Worm (Caenorhabditis elegans): ENCODE results near the gene gly-9.

gly-9 gene

ce11 chrIII:11333032-11333732 lies 42.8 kb upstream of the gly-9 start, which contains the start of gene T28D6.5:
Gene T28D6.5 (plus strand): TSS chrIII:11333682.
- TF ChIP-seq B0019.2 (GFP tag; conservative IDR thresholded peaks at IDR 0.05) (no peak), lir-1 (GFP tag; conservative IDR thresholded peaks at IDR 0.05) (no peak), bed-1 (GFP tag; IDR thresholded peaks at IDR 0.05) (no peak), ztf-18 (tag; optimal IDR thresholded peaks at IDR 0.05) (no peak), hlh-26 (GFP tag; conservative IDR thresholded peaks at IDR 0.05) (no peak), ztf-28 (GFP tag; IDR thresholded peaks at IDR 0.05) (no peak), ceh-27 (GFP tag; optimal IDR thresholded peaks at IDR 0.05) (no peak), egl-44 (GFP tag; IDR thresholded peaks at IDR 0.05) (no peak), madf-10 (tag; optimal IDR thresholded peaks at IDR 0.05) (no peak), nhr-179 (tag; optimal IDR thresholded peaks at IDR 0.05) (no peak), T26A5.8 (tag; optimal IDR thresholded peaks at IDR 0.05) (no peak), Y53F4B.3 (GFP tag; IDR thresholded peaks at IDR 0.05) (no peak), F23B12.7 (tag; optimal IDR thresholded peaks at IDR 0.05; ENCODE audit: insufficient read depth) (no peak), B0336.3 (GFP tag; IDR thresholded peaks at IDR 0.05) (no peak), lin-40 (tag; optimal IDR thresholded peaks at IDR 0.05) (no peak), Y53G8AR.9 (GFP tag; conservative IDR thresholded peaks at IDR 0.05) (no peak), him-1 (tag; optimal IDR thresholded peaks at IDR 0.05) (no peak), hmg-20 (GFP tag; IDR thresholded peaks at IDR 0.05) (no peak), F52B5.7 (tag; optimal IDR thresholded peaks at IDR 0.05) (no peak), F57C9.4 (tag; optimal IDR thresholded peaks at IDR 0.05) (no peak)

ce11 chrIII:11332306-11332705 lies 41.9 kb upstream of the gly-9 start:
- no peak for TF ChIP-seq dpff-1 (tag; optimal IDR thresholded peaks at IDR 0.05)
- no peak for TF ChIP-seq F39B2.1 (GFP tag; IDR thresholded peaks at IDR 0.05)
- no peak for TF ChIP-seq pha-4 (tag; optimal IDR thresholded peaks at IDR 0.05)
- TF ChIP-seq nfya-1 (tag; optimal IDR thresholded peaks at IDR 0.05; ENCODE audit: borderline replicate concordance, insufficient read depth): no peak
- TF ChIP-seq egl-44 (GFP tag; IDR thresholded peaks at IDR 0.05): no peak
- no peak for TF ChIP-seq ZK185.1 (tag; optimal IDR thresholded peaks at IDR 0.05; ENCODE audit: poor library complexity, severe bottlenecking)
- TF ChIP-seq madf-6 (GFP tag; IDR thresholded peaks at IDR 0.05): no peak
- TF ChIP-seq bed-2 (GFP tag; IDR thresholded peaks at IDR 0.05): no peak
- no peak for TF ChIP-seq mes-4 (tag; optimal IDR thresholded peaks at IDR 0.05)
- TF ChIP-seq ztf-28 (GFP tag; IDR thresholded peaks at IDR 0.05): no peak
- TF ChIP-seq madf-8 (GFP tag; conservative IDR thresholded peaks at IDR 0.05): no peak

- TF ChIP-seq ama-1 (optimal IDR thresholded peaks at IDR 0.05): no peak
- no peak for TF ChIP-seq ama-1 (GFP tag; optimal IDR thresholded peaks at IDR 0.05)
- peak; percentile 40; the same call in 1 of the 2 replicates for TF ChIP-seq egrh-3 (GFP tag; IDR thresholded peaks at IDR 0.05)
Measured at ce11 chrIII:11324093-11324492, 33.7 kb upstream of the gly-9 start.

ce11 chrIII:11318131-11318530 lies 27.8 kb upstream of the gly-9 start, which contains the start of gene teg-1:
Gene teg-1 (minus strand): TSS chrIII:11318231.
- TF ChIP-seq ceh-91 (GFP tag; IDR thresholded peaks at IDR 0.05) (no peak), xnd-1 (tag; optimal IDR thresholded peaks at IDR 0.05) (no peak), efl-1 (GFP tag; optimal IDR thresholded peaks at IDR 0.05) (no peak), F33H1.4 (GFP tag; IDR thresholded peaks at IDR 0.05) (no peak), F22D6.2 (tag; optimal IDR thresholded peaks at IDR 0.05) (no peak), sptf-2 (GFP tag; optimal IDR thresholded peaks at IDR 0.05) (no peak), T26A5.8 (tag; optimal IDR thresholded peaks at IDR 0.05) (no peak), cebp-2 (GFP tag; IDR thresholded peaks at IDR 0.05) (no peak), nfya-2 (GFP tag; IDR thresholded peaks at IDR 0.05) (no peak), snpc-4 (GFP tag; optimal IDR thresholded peaks at IDR 0.05) (no peak), snpc-4 (tag; optimal IDR thresholded peaks at IDR 0.05) (no peak), B0035.1 (tag; optimal IDR thresholded peaks at IDR 0.05) (no peak), T07F8.4 (tag; optimal IDR thresholded peaks at IDR 0.05) (no peak), Y53F4B.3 (GFP tag; IDR thresholded peaks at IDR 0.05) (no peak), atf-7 (tag; optimal IDR thresholded peaks at IDR 0.05) (no peak), hmg-1.2 (GFP tag; IDR thresholded peaks at IDR 0.05) (no peak)
